Worm (Caenorhabditis elegans): ENCODE measurements around the gene best-5.

Gene best-5

DNA sequence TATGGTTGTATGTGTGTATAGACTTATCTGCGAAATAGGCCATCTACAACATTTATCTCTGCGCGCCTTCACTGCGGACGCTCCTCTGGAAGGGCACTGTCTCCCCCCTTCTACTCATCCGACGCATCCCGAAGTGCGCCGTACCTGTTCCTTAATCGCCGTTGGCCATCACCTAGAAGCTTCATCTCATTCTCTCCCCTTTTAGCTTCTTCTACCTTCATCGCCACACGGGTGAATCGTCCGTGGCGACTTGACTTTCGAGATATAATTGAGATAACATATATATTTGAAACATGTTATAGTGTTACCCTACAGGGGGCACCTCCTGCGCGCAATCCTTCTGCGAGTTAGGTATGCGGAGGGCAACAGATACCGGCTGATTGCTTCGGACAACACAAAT lies 47.9 kb downstream of the best-5 start:
- TF ChIP-seq unc-62 (GFP tag; optimal IDR thresholded peaks at IDR 0.05): no peak

- TF ChIP-seq unc-62 (GFP tag; optimal IDR thresholded peaks at IDR 0.05): no peak
These were observed 50.6 kb downstream of the best-5 start for ce11 chrIII:9639281-9640050.

- no peak for TF ChIP-seq unc-62 (GFP tag; optimal IDR thresholded peaks at IDR 0.05)
These were observed 51.8 kb downstream of the best-5 start for ce11 chrIII:9638159-9638754.

DNA sequence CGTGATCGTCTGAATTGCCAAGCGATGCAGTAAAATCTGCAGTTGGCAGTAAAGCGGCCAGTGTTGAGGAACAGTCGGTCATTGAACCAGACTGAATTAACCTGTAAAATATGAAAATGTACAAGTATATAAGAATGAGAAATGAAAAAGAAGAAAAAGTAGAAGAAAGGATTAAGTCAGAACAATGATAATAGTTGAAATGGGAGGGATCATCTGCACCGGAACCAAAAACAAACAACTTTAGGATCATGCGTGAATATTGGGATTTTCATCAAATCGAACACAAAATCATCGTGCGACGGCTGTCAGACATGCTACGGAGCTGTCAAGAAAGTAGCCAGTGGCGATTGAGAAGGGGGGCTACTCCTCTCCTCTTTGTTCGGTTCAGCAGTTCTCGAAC lies 53.0 kb downstream of the best-5 start, which contains the start of gene gei-13:
TSS of gene gei-13 (minus strand) at position 101 of the 400 bp plus-strand sequence.
- TF ChIP-seq unc-62 (GFP tag; optimal IDR thresholded peaks at IDR 0.05): no peak
